Worm (Caenorhabditis elegans) whole organism, mixed stage, embryonic: ENCODE results near the gene gas-1.

Experiments
- ces-1 ChIP-seq: fragments of 150-350 bp; optimal IDR thresholded peaks from 2 replicates; lab custom pipeline; 2014; ENCODE audit warnings: missing biosample characterization, missing genetic modification reagents, missing genetic modification characterization
- zip-8 ChIP-seq: fragments of 150-350 bp; optimal IDR thresholded peaks from 2 replicates; lab custom pipeline; 2014; ENCODE audit warnings: missing biosample characterization, missing genetic modification characterization

ce11 chrX:15554910-15555309 lies 35.3 kb downstream of the gas-1 start:
- TF ChIP-seq ces-1 (GFP tag; lab: Kevin White, UChicago), result no peak
- no peak for TF ChIP-seq zip-8 (tag; lab: Kevin White, UChicago)
